Worm (Caenorhabditis elegans): ENCODE results near the gene C54C6.7.

- TF ChIP-seq snpc-4 (tag; optimal IDR thresholded peaks at IDR 0.05) (no peak), nhr-76 (tag; optimal IDR thresholded peaks at IDR 0.05) (no peak), lin-35 (GFP tag; optimal IDR thresholded peaks at IDR 0.05) (peak in 1 of 2 experiments; percentile 44)
Observed at ce11 chrIII:3520417-3520816, 25.8 kb downstream of the C54C6.7 start.
